Worm (Caenorhabditis elegans) whole organism, mixed stage, embryonic: ENCODE data around the gene ceh-83.

Experiments
- M03D4.4 ChIP-seq: sonication (generic microtip); optimal IDR thresholded peaks from 2 replicates; lab custom pipeline; 2017; ENCODE audit warnings: mild to moderate bottlenecking, missing genetic modification characterization, missing compliant biosample characterization
- bed-3 ChIP-seq: fragments of 200-800 bp; sonication (Bioruptor generic); optimal IDR thresholded peaks from 3 replicates; lab custom pipeline; 2018; ENCODE audit warnings: mild to moderate bottlenecking, missing genetic modification characterization, moderate library complexity, missing compliant biosample characterization
- blmp-1 ChIP-seq: fragments of 150-350 bp; optimal IDR thresholded peaks from 2 replicates; lab custom pipeline; 2014; ENCODE audit warnings: missing biosample characterization, missing genetic modification characterization
- ceh-39 ChIP-seq: fragments of 150-350 bp; optimal IDR thresholded peaks from 2 replicates; lab custom pipeline; 2014; ENCODE audit warnings: missing biosample characterization, missing genetic modification characterization
- ceh-43 ChIP-seq: fragments of 200-800 bp; sonication (Bioruptor generic); optimal IDR thresholded peaks from 2 replicates; lab custom pipeline; 2018; ENCODE audit warnings: mild to moderate bottlenecking, missing genetic modification characterization, moderate library complexity, missing compliant biosample characterization
- ceh-83 ChIP-seq: fragments of 200-800 bp; sonication (Bioruptor generic); optimal IDR thresholded peaks from 2 replicates; lab custom pipeline; 2018; ENCODE audit warnings: mild to moderate bottlenecking, missing genetic modification characterization, missing compliant biosample characterization
- ces-1 ChIP-seq: fragments of 150-350 bp; optimal IDR thresholded peaks from 2 replicates; lab custom pipeline; 2014; ENCODE audit warnings: missing biosample characterization, missing genetic modification reagents, missing genetic modification characterization
- cnd-1 ChIP-seq: fragments of 200-800 bp; sonication (Bioruptor generic); optimal IDR thresholded peaks from 2 replicates; lab custom pipeline; 2018; ENCODE audit warnings: mild to moderate bottlenecking, missing genetic modification characterization, missing compliant biosample characterization
- drap-1 ChIP-seq: fragments of 200-800 bp; sonication (Bioruptor generic); optimal IDR thresholded peaks from 3 replicates; lab custom pipeline; 2018; ENCODE audit warnings: mild to moderate bottlenecking, missing genetic modification characterization, missing compliant biosample characterization
- elt-3 ChIP-seq: fragments of 150-350 bp; optimal IDR thresholded peaks from 2 replicates; lab custom pipeline; 2014; ENCODE audit warnings: missing biosample characterization, missing genetic modification characterization
- flh-1 ChIP-seq: fragments of 200-800 bp; sonication (Bioruptor generic); optimal IDR thresholded peaks from 2 replicates; lab custom pipeline; 2018; ENCODE audit warnings: mild to moderate bottlenecking, missing genetic modification characterization, moderate library complexity, missing compliant biosample characterization
- ham-2 ChIP-seq: fragments of 200-800 bp; sonication (Bioruptor generic); optimal IDR thresholded peaks from 2 replicates; lab custom pipeline; 2018; ENCODE audit warnings: mild to moderate bottlenecking, missing genetic modification characterization, missing compliant biosample characterization
- hlh-1 ChIP-seq: fragments of 150-350 bp; optimal IDR thresholded peaks from 2 replicates; lab custom pipeline; 2014; ENCODE audit warnings: missing biosample characterization, missing genetic modification reagents, missing genetic modification characterization
- lin-13 ChIP-seq: fragments of 150-350 bp; optimal IDR thresholded peaks from 2 replicates; lab custom pipeline; 2014; ENCODE audit warnings: missing biosample characterization, missing genetic modification characterization
- lin-32 ChIP-seq: fragments of 200-800 bp; sonication (Bioruptor generic); optimal IDR thresholded peaks from 2 replicates; lab custom pipeline; 2018; ENCODE audit warnings: mild to moderate bottlenecking, missing genetic modification characterization, missing compliant biosample characterization
- lsy-2 ChIP-seq: fragments of 150-350 bp; optimal IDR thresholded peaks from 2 replicates; lab custom pipeline; 2014; ENCODE audit warnings: missing biosample characterization, missing genetic modification characterization
- mab-5 ChIP-seq: fragments of 150-350 bp; optimal IDR thresholded peaks from 2 replicates; lab custom pipeline; 2014; ENCODE audit warnings: missing biosample characterization, missing genetic modification characterization
- mep-1 ChIP-seq: fragments of 150-350 bp; optimal IDR thresholded peaks from 2 replicates; lab custom pipeline; 2017; ENCODE audit warnings: missing biosample characterization, missing genetic modification reagents, missing genetic modification characterization, inconsistent platforms
- mls-2 ChIP-seq: sonication (generic microtip); optimal IDR thresholded peaks from 2 replicates; lab custom pipeline; 2016; ENCODE audit warnings: mild to moderate bottlenecking, missing genetic modification characterization, moderate library complexity, missing compliant biosample characterization
- nhr-12 ChIP-seq: fragments of 150-350 bp; optimal IDR thresholded peaks from 2 replicates; lab custom pipeline; 2014; ENCODE audit warnings: missing biosample characterization, missing genetic modification characterization
- nhr-2 ChIP-seq: fragments of 150-350 bp; optimal IDR thresholded peaks from 2 replicates; lab custom pipeline; 2014; ENCODE audit warnings: missing biosample characterization, missing genetic modification characterization
- nhr-237 ChIP-seq: fragments of 150-350 bp; optimal IDR thresholded peaks from 2 replicates; lab custom pipeline; 2014; ENCODE audit warnings: missing biosample characterization, missing genetic modification characterization
- nhr-28 ChIP-seq: fragments of 150-350 bp; optimal IDR thresholded peaks from 2 replicates; lab custom pipeline; 2014; ENCODE audit warnings: missing biosample characterization, missing genetic modification characterization
- nhr-76 ChIP-seq: sonication (generic microtip); optimal IDR thresholded peaks from 2 replicates; lab custom pipeline; 2017; ENCODE audit warnings: missing biosample characterization, missing genetic modification characterization
- pha-4 ChIP-seq: fragments of 150-350 bp; optimal IDR thresholded peaks from 2 replicates; lab custom pipeline; 2018; ENCODE audit warnings: missing biosample characterization, missing genetic modification reagents, missing genetic modification characterization
- sem-2 ChIP-seq: fragments of 200-800 bp; sonication (Bioruptor generic); optimal IDR thresholded peaks from 2 replicates; lab custom pipeline; 2018; ENCODE audit warnings: mild to moderate bottlenecking, missing genetic modification characterization, missing compliant biosample characterization
- snpc-4 ChIP-seq: fragments of 150-350 bp; optimal IDR thresholded peaks from 2 replicates; lab custom pipeline; 2014; ENCODE audit warnings: missing biosample characterization, missing genetic modification characterization
- sptf-1 ChIP-seq: sonication (generic microtip); optimal IDR thresholded peaks from 2 replicates; lab custom pipeline; 2017; ENCODE audit warnings: mild to moderate bottlenecking, missing genetic modification characterization, moderate library complexity, missing compliant biosample characterization
- tbx-8 ChIP-seq: fragments of 200-800 bp; sonication (Bioruptor generic); optimal IDR thresholded peaks from 2 replicates; lab custom pipeline; 2018; ENCODE audit warnings: mild to moderate bottlenecking, missing genetic modification characterization, moderate library complexity, missing compliant biosample characterization
- unc-120 ChIP-seq: sonication (generic microtip); optimal IDR thresholded peaks from 2 replicates; lab custom pipeline; 2017; ENCODE audit warnings: missing genetic modification characterization, missing compliant biosample characterization; ENCODE audit not compliant: poor library complexity, severe bottlenecking
- unc-39 ChIP-seq: fragments of 150-350 bp; optimal IDR thresholded peaks from 2 replicates; lab custom pipeline; 2014; ENCODE audit warnings: missing biosample characterization, missing genetic modification characterization
- unc-62 ChIP-seq: fragments of 150-350 bp; optimal IDR thresholded peaks from 2 replicates; lab custom pipeline; 2014; ENCODE audit warnings: missing biosample characterization, missing genetic modification reagents, missing genetic modification characterization
- zip-8 ChIP-seq: fragments of 150-350 bp; optimal IDR thresholded peaks from 2 replicates; lab custom pipeline; 2014; ENCODE audit warnings: missing biosample characterization, missing genetic modification characterization
- ztf-11 ChIP-seq: fragments of 150-350 bp; optimal IDR thresholded peaks from 2 replicates; lab custom pipeline; 2014; ENCODE audit warnings: missing biosample characterization, missing genetic modification characterization

The ceh-83 gene

ce11 chrII:1703363-1703762 is 33.0 kb downstream of the ceh-83 start, which contains the start of gene fbxb-47:
TSS of gene fbxb-47 (minus strand) at chrII:1703463.
- TF ChIP-seq sem-2 (GFP tag; lab: Kevin White, UChicago) = no peak
- no peak for TF ChIP-seq ceh-83 (GFP tag; lab: Kevin White, UChicago)
- TF ChIP-seq M03D4.4 (tag; lab: Kevin White, UChicago) = no peak
- no peak for TF ChIP-seq unc-62
- TF ChIP-seq snpc-4 (tag; lab: Kevin White, UChicago) = no peak
- no peak for TF ChIP-seq nhr-28
- TF ChIP-seq elt-3 = no peak
- no peak for TF ChIP-seq cnd-1 (tag; lab: Kevin White, UChicago)

- TF ChIP-seq M03D4.4 (tag; lab: Kevin White, UChicago) = no peak
- TF ChIP-seq lin-13 = no peak
- TF ChIP-seq nhr-12 (tag; lab: Kevin White, UChicago) = no peak
- TF ChIP-seq hlh-1 (tag; lab: Kevin White, UChicago) = no peak
- no peak for TF ChIP-seq lin-32 (GFP tag; lab: Kevin White, UChicago)
- TF ChIP-seq ceh-43 (GFP tag; lab: Kevin White, UChicago) = no peak
- TF ChIP-seq sptf-1 (tag; lab: Kevin White, UChicago) = no peak
- TF ChIP-seq ceh-83 (GFP tag; lab: Kevin White, UChicago) = no peak
- TF ChIP-seq unc-120 (tag; lab: Kevin White, UChicago) = no peak
- no peak for TF ChIP-seq drap-1 (GFP tag; lab: Kevin White, UChicago)
- TF ChIP-seq mab-5 (tag; lab: Kevin White, UChicago) = no peak
- TF ChIP-seq lsy-2 = no peak
- TF ChIP-seq ceh-39 = no peak
- no peak for TF ChIP-seq flh-1
These were observed 40.5 kb downstream of the ceh-83 start, which contains the start of gene F58E1.13 for ce11 chrII:1695861-1696260. TSS of gene F58E1.13 (minus strand) at chrII:1695872.

ce11 chrII:1694530-1694929 is 41.8 kb downstream of the ceh-83 start, which contains the start of gene fbxc-26:
TSS of gene fbxc-26 (minus strand) at chrII:1694630.
- TF ChIP-seq flh-1 = no peak
- no peak for TF ChIP-seq mls-2 (tag; lab: Kevin White, UChicago)
- no peak for TF ChIP-seq snpc-4 (tag; lab: Kevin White, UChicago)
- TF ChIP-seq zip-8 (tag; lab: Kevin White, UChicago) = no peak
- no peak for TF ChIP-seq lin-13
- no peak for TF ChIP-seq drap-1 (GFP tag; lab: Kevin White, UChicago)
- TF ChIP-seq nhr-12 (tag; lab: Kevin White, UChicago) = no peak
- TF ChIP-seq elt-3 = no peak
- TF ChIP-seq M03D4.4 (tag; lab: Kevin White, UChicago) = no peak
- no peak for TF ChIP-seq sem-2 (GFP tag; lab: Kevin White, UChicago)

ce11 chrII:1692827-1693226 is 43.5 kb downstream of the ceh-83 start, which contains the start of gene fbxc-21:
TSS of gene fbxc-21 (minus strand) at chrII:1692927.
- TF ChIP-seq ztf-11 = no peak
- no peak for TF ChIP-seq hlh-1 (tag; lab: Kevin White, UChicago)
- no peak for TF ChIP-seq ham-2
- no peak for TF ChIP-seq nhr-237 (tag; lab: Kevin White, UChicago)
- no peak for TF ChIP-seq nhr-2 (tag; lab: Kevin White, UChicago)
- TF ChIP-seq nhr-76 (tag; lab: Kevin White, UChicago) = no peak
- no peak for TF ChIP-seq lin-32 (GFP tag; lab: Kevin White, UChicago)
- no peak for TF ChIP-seq drap-1 (GFP tag; lab: Kevin White, UChicago)
- no peak for TF ChIP-seq unc-120 (tag; lab: Kevin White, UChicago)
- no peak for TF ChIP-seq mep-1 (tag; lab: Kevin White, UChicago)
- no peak for TF ChIP-seq nhr-28
- TF ChIP-seq sem-2 (GFP tag; lab: Kevin White, UChicago) = no peak
- no peak for TF ChIP-seq sptf-1 (tag; lab: Kevin White, UChicago)
- TF ChIP-seq bed-3 = no peak
- no peak for TF ChIP-seq tbx-8 (GFP tag; lab: Kevin White, UChicago)
- TF ChIP-seq snpc-4 (tag; lab: Kevin White, UChicago) = no peak
- no peak for TF ChIP-seq unc-39 (tag; lab: Kevin White, UChicago)
- TF ChIP-seq unc-62 = no peak

- TF ChIP-seq lin-13 (no peak), snpc-4 (tag; lab: Kevin White, UChicago) (no peak), M03D4.4 (tag; lab: Kevin White, UChicago) (no peak), pha-4 (no peak), tbx-8 (GFP tag; lab: Kevin White, UChicago) (no peak), nhr-237 (tag; lab: Kevin White, UChicago) (no peak), elt-3 (no peak), unc-39 (tag; lab: Kevin White, UChicago) (no peak), cnd-1 (tag; lab: Kevin White, UChicago) (no peak), ceh-39 (no peak), sem-2 (GFP tag; lab: Kevin White, UChicago) (no peak), flh-1 (no peak), ceh-83 (GFP tag; lab: Kevin White, UChicago) (no peak), ceh-43 (GFP tag; lab: Kevin White, UChicago) (no peak), bed-3 (no peak), mep-1 (tag; lab: Kevin White, UChicago) (no peak), blmp-1 (no peak), mls-2 (tag; lab: Kevin White, UChicago) (no peak), ces-1 (GFP tag; lab: Kevin White, UChicago) (no peak)
These were observed 45.3 kb downstream of the ceh-83 start, which contains the start of gene fbxc-22 for ce11 chrII:1691011-1691410. TSS of gene fbxc-22 (minus strand) at chrII:1691111.
